Fruit fly (Drosophila melanogaster) whole organism, embryonic: ENCODE measurements around the gene Ctr1B.

ENCODE experiments used
- Aef1 ChIP-seq: fragments of 200-800 bp; sonication (Bioruptor generic); IDR thresholded peaks from 3 replicates; pipeline ENCODE4 v1.3.6; 2022; ENCODE audit warnings: missing biosample characterization, missing genetic modification characterization
- C15 ChIP-seq: fragments of 200-800 bp; sonication (Bioruptor generic); IDR thresholded peaks from 3 replicates; pipeline ENCODE4 v1.3.6; 2022; ENCODE audit warnings: missing biosample characterization, missing genetic modification characterization
- CG12071 ChIP-seq: fragments of 200-800 bp; sonication (Bioruptor generic); optimal IDR thresholded peaks from 3 replicates; lab custom pipeline; 2018; ENCODE audit warnings: missing biosample characterization, mild to moderate bottlenecking, missing genetic modification characterization
- CG12942 ChIP-seq: fragments of 200-800 bp; sonication (Bioruptor generic); optimal IDR thresholded peaks from 3 replicates; lab custom pipeline; 2016; ENCODE audit warnings: missing biosample characterization, missing genetic modification characterization
- CG13775 ChIP-seq: fragments of 200-800 bp; sonication (Bioruptor generic); optimal IDR thresholded peaks from 3 replicates; lab custom pipeline; 2017; ENCODE audit warnings: missing biosample characterization, mild to moderate bottlenecking, missing genetic modification characterization
- CG14050 ChIP-seq: fragments of 200-800 bp; sonication (Bioruptor generic); IDR thresholded peaks from 3 replicates; pipeline ENCODE4 v1.3.6; 2022; ENCODE audit warnings: missing biosample characterization, missing genetic modification characterization
- CG14441 ChIP-seq: fragments of 200-800 bp; sonication (Bioruptor generic); IDR thresholded peaks from 2 replicates; pipeline ENCODE4 v1.3.6; 2022; ENCODE audit warnings: missing biosample characterization, missing genetic modification characterization
- CG14965 ChIP-seq: fragments of 200-800 bp; sonication (Bioruptor generic); optimal IDR thresholded peaks from 2 replicates; lab custom pipeline; 2016; ENCODE audit warnings: missing biosample characterization, missing genetic modification characterization, borderline replicate concordance
- CG16815 ChIP-seq: fragments of 200-800 bp; sonication (Bioruptor generic); optimal IDR thresholded peaks from 3 replicates; lab custom pipeline; 2017; ENCODE audit warnings: missing biosample characterization, mild to moderate bottlenecking, missing genetic modification characterization
- CG17912 ChIP-seq: fragments of 200-800 bp; sonication (Bioruptor generic); optimal IDR thresholded peaks from 2 replicates; lab custom pipeline; 2018; ENCODE audit warnings: missing biosample characterization, mild to moderate bottlenecking, missing genetic modification characterization
- CG30431 ChIP-seq: fragments of 200-800 bp; sonication (Bioruptor generic); optimal IDR thresholded peaks from 2 replicates; lab custom pipeline; 2017; ENCODE audit warnings: missing biosample characterization, missing genetic modification characterization
- CG32767 ChIP-seq: fragments of 200-800 bp; sonication (Bioruptor generic); IDR thresholded peaks from 2 replicates; pipeline ENCODE4 v1.3.6; 2022; ENCODE audit warnings: missing biosample characterization, missing genetic modification characterization
- CG33557 ChIP-seq: fragments of 200-800 bp; sonication (Bioruptor generic); optimal IDR thresholded peaks from 2 replicates; lab custom pipeline; 2019; ENCODE audit warnings: missing biosample characterization, mild to moderate bottlenecking, missing genetic modification characterization, moderate library complexity
- CG4730 ChIP-seq: fragments of 200-800 bp; sonication (Bioruptor generic); IDR thresholded peaks from 2 replicates; pipeline ENCODE4 v1.3.6; 2022; ENCODE audit warnings: missing biosample characterization, missing genetic modification characterization
- CG6854 ChIP-seq: fragments of 200-800 bp; sonication (Bioruptor generic); optimal IDR thresholded peaks from 3 replicates; lab custom pipeline; 2017; ENCODE audit warnings: missing biosample characterization, mild to moderate bottlenecking, missing genetic modification characterization
- CG9609 ChIP-seq: fragments of 200-800 bp; sonication (Bioruptor generic); optimal IDR thresholded peaks from 3 replicates; lab custom pipeline; 2016; ENCODE audit warnings: missing biosample characterization, missing genetic modification characterization
- Dad ChIP-seq: fragments of 200-800 bp; sonication (Bioruptor generic); optimal IDR thresholded peaks from 3 replicates; lab custom pipeline; 2016; ENCODE audit warnings: missing biosample characterization, missing genetic modification characterization
- Drgx ChIP-seq: fragments of 200-800 bp; sonication (Bioruptor generic); IDR thresholded peaks from 2 replicates; pipeline ENCODE4 v1.3.6; 2022; ENCODE audit warnings: missing biosample characterization, missing genetic modification characterization
- Eip74EF ChIP-seq, 2 experiments: fragments of 200-800 bp in 1 of 2; fragments of >200 bp in 1 of 2; sonication (Bioruptor generic) in 1 of 2; optimal IDR thresholded peaks; 2 replicates each; lab custom pipeline; 2017 to 2019; ENCODE audit warnings: missing biosample characterization in 2 of 2, missing genetic modification characterization in 2 of 2, mild to moderate bottlenecking in 1 of 2, moderate library complexity in 1 of 2
- Fer2 ChIP-seq: fragments of 200-800 bp; sonication (Bioruptor generic); optimal IDR thresholded peaks from 2 replicates; lab custom pipeline; 2018; ENCODE audit warnings: missing biosample characterization, mild to moderate bottlenecking, missing genetic modification characterization, moderate library complexity
- Fer3 ChIP-seq: fragments of 200-800 bp; sonication (Bioruptor generic); optimal IDR thresholded peaks from 2 replicates; lab custom pipeline; 2018; ENCODE audit warnings: missing biosample characterization, mild to moderate bottlenecking, missing genetic modification characterization, moderate library complexity
- HLH4C ChIP-seq: fragments of 200-800 bp; sonication (Bioruptor generic); IDR thresholded peaks from 3 replicates; pipeline ENCODE4 v1.3.6; 2022; ENCODE audit warnings: missing biosample characterization, missing genetic modification characterization; ENCODE audit not compliant: partially characterized antibody
- Lpt ChIP-seq: fragments of >200 bp; optimal IDR thresholded peaks from 2 replicates; lab custom pipeline; 2018; ENCODE audit warnings: missing biosample characterization, missing genetic modification characterization
- Nf-YB ChIP-seq: fragments of 200-800 bp; sonication (Bioruptor generic); optimal IDR thresholded peaks from 3 replicates; lab custom pipeline; 2019; ENCODE audit warnings: missing biosample characterization, mild to moderate bottlenecking, missing genetic modification characterization, moderate library complexity
- Six4 ChIP-seq: fragments of 200-800 bp; sonication (Bioruptor generic); optimal IDR thresholded peaks from 2 replicates; lab custom pipeline; 2016; ENCODE audit warnings: missing biosample characterization, missing genetic modification characterization
- Sox100B ChIP-seq: fragments of 200-800 bp; sonication (Bioruptor generic); optimal IDR thresholded peaks from 3 replicates; lab custom pipeline; 2018; ENCODE audit warnings: missing biosample characterization, mild to moderate bottlenecking, missing genetic modification characterization
- Spps ChIP-seq: fragments of 200-800 bp; sonication (Bioruptor generic); optimal IDR thresholded peaks from 2 replicates; lab custom pipeline; 2018; ENCODE audit warnings: missing biosample characterization, mild to moderate bottlenecking, missing genetic modification characterization
- ab ChIP-seq: fragments of 200-800 bp; sonication (Bioruptor generic); optimal IDR thresholded peaks from 2 replicates; lab custom pipeline; 2016; ENCODE audit warnings: missing biosample characterization, missing genetic modification characterization
- bab2 ChIP-seq: fragments of 200-800 bp; sonication (Bioruptor generic); optimal IDR thresholded peaks from 2 replicates; lab custom pipeline; 2016; ENCODE audit warnings: missing biosample characterization, missing genetic modification characterization
- bsh ChIP-seq, 2 experiments: fragments of 200-800 bp; sonication (Bioruptor generic); optimal IDR thresholded peaks; 2 replicates each; lab custom pipeline; 2017 to 2018; ENCODE audit warnings: mild to moderate bottlenecking in 2 of 2, missing biosample characterization in 2 of 2, missing genetic modification characterization in 2 of 2, moderate library complexity in 1 of 2
- cas ChIP-seq: fragments of 200-800 bp; sonication (Bioruptor generic); IDR thresholded peaks from 2 replicates; pipeline ENCODE4 v1.3.6; 2022; ENCODE audit warnings: missing biosample characterization, missing genetic modification characterization
- cg ChIP-seq: fragments of 200-800 bp; sonication (Bioruptor generic); optimal IDR thresholded peaks from 3 replicates; lab custom pipeline; 2019; ENCODE audit warnings: missing biosample characterization, mild to moderate bottlenecking, missing genetic modification characterization, moderate library complexity
- chm ChIP-seq: fragments of 200-800 bp; sonication (Bioruptor generic); IDR thresholded peaks from 2 replicates; pipeline ENCODE4 v1.3.6; 2022; ENCODE audit warnings: missing biosample characterization, missing genetic modification characterization
- dmrt99B ChIP-seq: fragments of 200-800 bp; sonication (Bioruptor generic); optimal IDR thresholded peaks from 2 replicates; lab custom pipeline; 2018; ENCODE audit warnings: missing biosample characterization, mild to moderate bottlenecking, missing genetic modification characterization, moderate library complexity
- ewg ChIP-seq: fragments of 200-800 bp; sonication (Bioruptor generic); optimal IDR thresholded peaks from 3 replicates; lab custom pipeline; 2017; ENCODE audit warnings: mild to moderate bottlenecking, missing biosample characterization, missing genetic modification reagents, missing genetic modification characterization
- gce ChIP-seq: fragments of 200-800 bp; sonication (Bioruptor generic); IDR thresholded peaks from 3 replicates; pipeline ENCODE4 v1.3.6; 2022; ENCODE audit warnings: missing biosample characterization, missing genetic modification characterization
- gcm ChIP-seq: fragments of 200-800 bp; sonication (Bioruptor generic); optimal IDR thresholded peaks from 2 replicates; lab custom pipeline; 2019; ENCODE audit warnings: missing biosample characterization, mild to moderate bottlenecking, missing genetic modification characterization, moderate library complexity
- grn ChIP-seq: fragments of 200-800 bp; sonication (Bioruptor generic); optimal IDR thresholded peaks from 3 replicates; lab custom pipeline; 2017; ENCODE audit warnings: missing biosample characterization, missing genetic modification characterization
- ken ChIP-seq: fragments of 200-800 bp; sonication (Bioruptor generic); IDR thresholded peaks from 3 replicates; pipeline ENCODE4 v1.3.6; 2022; ENCODE audit warnings: missing biosample characterization, missing genetic modification characterization
- odd ChIP-seq: fragments of 200-800 bp; sonication (Bioruptor generic); optimal IDR thresholded peaks from 2 replicates; lab custom pipeline; 2017; ENCODE audit warnings: missing biosample characterization, mild to moderate bottlenecking, missing genetic modification characterization
- p53 ChIP-seq: fragments of 200-800 bp; sonication (Bioruptor generic); optimal IDR thresholded peaks from 2 replicates; lab custom pipeline; 2016; ENCODE audit warnings: missing biosample characterization, missing genetic modification characterization
- pita ChIP-seq: fragments of 200-800 bp; sonication (Bioruptor generic); optimal IDR thresholded peaks from 2 replicates; lab custom pipeline; 2017; ENCODE audit warnings: missing biosample characterization, mild to moderate bottlenecking, missing genetic modification characterization
- pum ChIP-seq: fragments of 200-800 bp; sonication (Bioruptor generic); optimal IDR thresholded peaks from 2 replicates; lab custom pipeline; 2016; ENCODE audit warnings: missing biosample characterization, missing genetic modification characterization
- rib ChIP-seq: fragments of 200-800 bp; sonication (Bioruptor generic); IDR thresholded peaks from 2 replicates; pipeline ENCODE4 v1.3.6; 2022; ENCODE audit warnings: missing biosample characterization, missing genetic modification characterization
- stwl ChIP-seq: fragments of 200-800 bp; sonication (Bioruptor generic); optimal IDR thresholded peaks from 3 replicates; lab custom pipeline; 2018; ENCODE audit warnings: missing biosample characterization, mild to moderate bottlenecking, missing genetic modification characterization, moderate library complexity
- trh ChIP-seq: fragments of 200-800 bp; sonication (Bioruptor generic); optimal IDR thresholded peaks from 2 replicates; lab custom pipeline; 2016; ENCODE audit warnings: missing biosample characterization, missing genetic modification characterization
- twi ChIP-seq: fragments of 200-800 bp; optimal IDR thresholded peaks from 2 replicates; lab custom pipeline; 2019; ENCODE audit warnings: missing biosample characterization, mild to moderate bottlenecking, missing genetic modification characterization, moderate library complexity
- wdn ChIP-seq: fragments of 200-800 bp; sonication (Bioruptor generic); IDR thresholded peaks from 2 replicates; pipeline ENCODE4 v1.3.6; 2022; ENCODE audit warnings: missing biosample characterization, missing genetic modification characterization
- zfh2 ChIP-seq: fragments of 200-800 bp; sonication (Bioruptor generic); optimal IDR thresholded peaks from 2 replicates; lab custom pipeline; 2016; ENCODE audit warnings: missing biosample characterization, missing genetic modification characterization

Gene Ctr1B

DNA sequence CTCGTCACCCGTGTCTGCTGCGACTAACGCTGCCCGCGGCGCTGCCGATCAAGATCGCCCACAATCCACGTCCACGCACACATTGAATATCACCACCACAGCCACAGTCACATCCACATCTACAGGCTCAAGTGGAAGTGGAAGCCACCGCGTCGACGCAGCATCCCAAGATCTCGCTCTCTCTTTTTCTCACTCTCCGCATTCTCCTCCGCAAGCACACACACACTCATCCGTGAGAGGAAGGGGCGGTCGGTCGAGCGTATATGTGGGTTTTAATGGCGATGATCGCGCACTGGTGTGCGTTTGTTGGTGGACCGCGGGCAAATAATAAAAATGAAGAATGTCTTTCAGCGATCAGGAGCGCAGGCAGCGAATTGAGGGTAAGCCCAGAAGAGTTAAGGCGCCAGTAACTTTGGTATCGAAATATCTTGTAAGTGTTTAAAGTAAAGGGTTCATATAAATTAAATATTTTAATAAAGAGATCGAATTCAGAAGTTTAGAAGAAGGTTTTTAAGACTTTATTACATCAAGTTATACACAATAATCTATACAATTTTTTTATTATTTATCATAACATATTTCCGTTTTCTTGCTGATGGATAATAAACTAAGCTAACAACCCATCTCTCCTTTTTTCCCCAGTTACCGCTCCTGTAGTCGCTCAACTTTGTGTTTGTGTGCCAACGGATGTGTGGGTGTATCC lies 16.5 kb downstream of the Ctr1B start, which contains the start of gene Poxm (continued):
- TF ChIP-seq dmrt99B (peak; percentile 95), bsh (GFP tag; optimal IDR thresholded peaks at IDR 0.05; lab: Kevin White, UChicago) (peak; percentile 91 to 93), CG13775 (peak; percentile 87), gce (GFP tag; lab: Robert Waterston, UW) (peak; percentile 72; the same call in 2 of the 3 replicates), pum (GFP tag; lab: Kevin White, UChicago) (peak; percentile 74), grn (GFP tag; lab: Kevin White, UChicago) (no peak), CG12071 (GFP tag; lab: Kevin White, UChicago) (peak; percentile 23), CG9609 (GFP tag; lab: Kevin White, UChicago) (peak; percentile 7), Drgx (GFP tag; lab: Robert Waterston, UW) (peak; percentile 92), gcm (GFP tag; lab: Kevin White, UChicago) (peak; percentile 86), CG32767 (GFP tag; lab: Robert Waterston, UW) (peak; percentile 82; the same call in 1 of the 2 replicates), Eip74EF (GFP tag; optimal IDR thresholded peaks at IDR 0.05; lab: Kevin White, UChicago) (peak in 1 of 2 experiments; percentile 89), ken (GFP tag; lab: Robert Waterston, UW) (peak; percentile 54; the same call in 2 of the 3 replicates), CG16815 (peak; percentile 91), Fer3 (tag; lab: Kevin White, UChicago) (peak; percentile 80), stwl (tag; lab: Kevin White, UChicago) (no peak), C15 (GFP tag; lab: Robert Waterston, UW) (no peak), trh (peak; percentile 80), cg (GFP tag; lab: Kevin White, UChicago) (peak; percentile 99), Fer2 (tag; lab: Kevin White, UChicago) (peak; percentile 75), CG14965 (GFP tag; lab: Kevin White, UChicago) (no peak), wdn (GFP tag; lab: Robert Waterston, UW) (peak; percentile 47; the same call in 1 of the 2 replicates), CG4730 (GFP tag; lab: Robert Waterston, UW) (peak; percentile 82), odd (GFP tag; lab: Kevin White, UChicago) (peak; percentile 81), Sox100B (peak; percentile 96), CG14050 (peak; percentile 69), Six4 (peak; percentile 88), ab (GFP tag; lab: Kevin White, UChicago) (no peak), CG17912 (GFP tag; lab: Kevin White, UChicago) (no peak), CG6854 (GFP tag; lab: Kevin White, UChicago) (peak; percentile 70), pita (GFP tag; lab: Kevin White, UChicago) (no peak), Lpt (GFP tag; lab: Kevin White, UChicago) (no peak), CG12942 (peak; percentile 77), cas (GFP tag; lab: Robert Waterston, UW) (peak; percentile 64; the same call in 1 of the 2 replicates), chm (GFP tag; lab: Robert Waterston, UW) (no peak), HLH4C (GFP tag; lab: Robert Waterston, UW) (no peak), rib (GFP tag; lab: Robert Waterston, UW) (no peak), Nf-YB (peak; percentile 94), bab2 (GFP tag; lab: Kevin White, UChicago) (peak; percentile 77), CG30431 (GFP tag; lab: Kevin White, UChicago) (peak; percentile 90), p53 (no peak), ewg (GFP tag; lab: Kevin White, UChicago) (peak; percentile 86), CG33557 (peak; percentile 88), Aef1 (GFP tag; lab: Robert Waterston, UW) (peak; percentile 90; the same call in 2 of the 3 replicates), Spps (tag; lab: Kevin White, UChicago) (peak; percentile 88), zfh2 (GFP tag; lab: Kevin White, UChicago) (peak; percentile 43), twi (tag; lab: Kevin White, UChicago) (peak; percentile 90), CG14441 (GFP tag; lab: Robert Waterston, UW) (peak; percentile 86), Dad (GFP tag; lab: Kevin White, UChicago) (peak; percentile 75)
